Fruit fly (Drosophila melanogaster) whole organism, embryonic: ENCODE measurements around the gene CG7497.
A peak's percentile ranks its signal among the peaks of the same experiment; 100 is the strongest.

ENCODE experiments used
- CG10267 ChIP-seq: fragments of 200-800 bp; sonication (Bioruptor generic); optimal IDR thresholded peaks from 2 replicates; lab custom pipeline; 2018; ENCODE audit warnings: missing biosample characterization, mild to moderate bottlenecking, missing genetic modification characterization, moderate library complexity
- CG11695 ChIP-seq: fragments of 200-800 bp; sonication (Bioruptor generic); IDR thresholded peaks from 3 replicates; pipeline ENCODE4 v1.3.6; 2022; ENCODE audit warnings: missing biosample characterization, missing genetic modification characterization
- CG14014 ChIP-seq: fragments of 200-800 bp; sonication (Bioruptor generic); IDR thresholded peaks from 2 replicates; pipeline ENCODE4 v1.3.6; 2022; ENCODE audit warnings: missing biosample characterization, missing genetic modification characterization
- CG14710 ChIP-seq: fragments of 200-800 bp; sonication (Bioruptor generic); optimal IDR thresholded peaks from 3 replicates; lab custom pipeline; 2019; ENCODE audit warnings: missing biosample characterization, mild to moderate bottlenecking, missing genetic modification characterization, moderate library complexity
- CG17612 ChIP-seq: fragments of 200-800 bp; sonication (Bioruptor generic); IDR thresholded peaks from 2 replicates; pipeline ENCODE4 v1.3.6; 2022; ENCODE audit warnings: missing biosample characterization, missing genetic modification characterization
- CG1832 ChIP-seq: fragments of 200-800 bp; sonication (Bioruptor generic); optimal IDR thresholded peaks from 2 replicates; lab custom pipeline; 2017; ENCODE audit warnings: missing biosample characterization, mild to moderate bottlenecking, missing genetic modification characterization, inconsistent platforms
- CG18764 ChIP-seq: fragments of 200-800 bp; sonication (Bioruptor generic); optimal IDR thresholded peaks from 3 replicates; lab custom pipeline; 2016; ENCODE audit warnings: missing biosample characterization, missing genetic modification characterization
- CG2116 ChIP-seq: fragments of 200-800 bp; sonication (Bioruptor generic); optimal IDR thresholded peaks from 3 replicates; lab custom pipeline; 2018; ENCODE audit warnings: missing biosample characterization, mild to moderate bottlenecking, missing genetic modification characterization
- CG2129 ChIP-seq: fragments of 200-800 bp; sonication (Bioruptor generic); IDR thresholded peaks from 2 replicates; pipeline ENCODE4 v1.3.6; 2022; ENCODE audit warnings: missing biosample characterization, missing genetic modification characterization; ENCODE audit not compliant: partially characterized antibody
- CG2678 ChIP-seq: fragments of 200-800 bp; sonication (Bioruptor generic); optimal IDR thresholded peaks from 3 replicates; lab custom pipeline; 2019; ENCODE audit warnings: missing biosample characterization, mild to moderate bottlenecking, missing genetic modification characterization, moderate library complexity
- CG2712 ChIP-seq: fragments of 200-800 bp; optimal IDR thresholded peaks from 3 replicates; lab custom pipeline; 2019; ENCODE audit warnings: missing biosample characterization, mild to moderate bottlenecking, missing genetic modification characterization, moderate library complexity
- CG3163 ChIP-seq: fragments of 200-800 bp; sonication (Bioruptor generic); optimal IDR thresholded peaks from 3 replicates; lab custom pipeline; 2016; ENCODE audit warnings: missing biosample characterization, missing genetic modification characterization
- CG33557 ChIP-seq: fragments of 200-800 bp; sonication (Bioruptor generic); optimal IDR thresholded peaks from 2 replicates; lab custom pipeline; 2019; ENCODE audit warnings: missing biosample characterization, mild to moderate bottlenecking, missing genetic modification characterization, moderate library complexity
- CG4282 ChIP-seq: fragments of 200-800 bp; sonication (Bioruptor generic); optimal IDR thresholded peaks from 2 replicates; lab custom pipeline; 2016; ENCODE audit warnings: missing biosample characterization, missing genetic modification characterization
- CG4328 ChIP-seq: fragments of 200-800 bp; sonication (Bioruptor generic); optimal IDR thresholded peaks from 3 replicates; lab custom pipeline; 2017; ENCODE audit warnings: missing biosample characterization, missing genetic modification reagents, missing genetic modification characterization
- CG7357 ChIP-seq: fragments of 200-800 bp; sonication (Bioruptor generic); IDR thresholded peaks from 3 replicates; pipeline ENCODE4 v1.3.6; 2022; ENCODE audit warnings: missing biosample characterization, missing genetic modification characterization
- CG8359 ChIP-seq: fragments of 200-800 bp; sonication (Bioruptor generic); optimal IDR thresholded peaks from 2 replicates; lab custom pipeline; 2017; ENCODE audit warnings: missing biosample characterization, mild to moderate bottlenecking, missing genetic modification characterization, borderline replicate concordance
- Camta ChIP-seq: fragments of 200-800 bp; sonication (Bioruptor generic); optimal IDR thresholded peaks from 2 replicates; lab custom pipeline; 2016; ENCODE audit warnings: missing biosample characterization, missing genetic modification characterization
- D19A ChIP-seq: fragments of 200-800 bp; optimal IDR thresholded peaks from 3 replicates; lab custom pipeline; 2019; ENCODE audit warnings: missing biosample characterization, mild to moderate bottlenecking, missing genetic modification characterization, moderate library complexity
- D19B ChIP-seq: fragments of 200-800 bp; sonication (Bioruptor generic); optimal IDR thresholded peaks from 2 replicates; lab custom pipeline; 2017; ENCODE audit warnings: missing biosample characterization, mild to moderate bottlenecking, missing genetic modification characterization
- H15 ChIP-seq: fragments of 200-800 bp; sonication (Bioruptor generic); IDR thresholded peaks from 3 replicates; pipeline ENCODE4 v1.3.6; 2022; ENCODE audit warnings: missing biosample characterization, missing genetic modification characterization
- HLH4C ChIP-seq: fragments of 200-800 bp; sonication (Bioruptor generic); IDR thresholded peaks from 3 replicates; pipeline ENCODE4 v1.3.6; 2022; ENCODE audit warnings: missing biosample characterization, missing genetic modification characterization; ENCODE audit not compliant: partially characterized antibody
- HLHmδ ChIP-seq: fragments of 200-800 bp; sonication (Bioruptor generic); optimal IDR thresholded peaks from 2 replicates; lab custom pipeline; 2018; ENCODE audit warnings: missing biosample characterization, mild to moderate bottlenecking, missing genetic modification characterization, moderate library complexity
- Lhr ChIP-seq: fragments of 200-800 bp; sonication (Bioruptor generic); optimal IDR thresholded peaks from 3 replicates; lab custom pipeline; 2017; ENCODE audit warnings: mild to moderate bottlenecking, missing biosample characterization, missing genetic modification reagents, missing genetic modification characterization
- Lpt ChIP-seq: fragments of >200 bp; optimal IDR thresholded peaks from 2 replicates; lab custom pipeline; 2018; ENCODE audit warnings: missing biosample characterization, missing genetic modification characterization
- NC2α ChIP-seq: fragments of 200-800 bp; sonication (Bioruptor generic); optimal IDR thresholded peaks from 2 replicates; lab custom pipeline; 2016; ENCODE audit warnings: missing biosample characterization, missing genetic modification characterization
- Nf-YC ChIP-seq: fragments of 200-800 bp; optimal IDR thresholded peaks from 3 replicates; lab custom pipeline; 2019; ENCODE audit warnings: missing biosample characterization, mild to moderate bottlenecking, missing genetic modification characterization, moderate library complexity
- Sox102F ChIP-seq: fragments of 200-800 bp; sonication (Bioruptor generic); optimal IDR thresholded peaks from 2 replicates; lab custom pipeline; 2018; ENCODE audit warnings: missing biosample characterization, mild to moderate bottlenecking, missing genetic modification characterization, moderate library complexity
- abd-A ChIP-seq: fragments of 200-800 bp; sonication (Bioruptor generic); optimal IDR thresholded peaks from 3 replicates; lab custom pipeline; 2019; ENCODE audit warnings: missing biosample characterization, mild to moderate bottlenecking, missing genetic modification characterization, moderate library complexity
- al ChIP-seq: fragments of 200-800 bp; sonication (Bioruptor generic); IDR thresholded peaks from 2 replicates; pipeline ENCODE4 v1.3.6; 2022; ENCODE audit warnings: missing biosample characterization, missing genetic modification characterization
- ap ChIP-seq: fragments of 200-800 bp; sonication (Bioruptor generic); IDR thresholded peaks from 2 replicates; pipeline ENCODE4 v1.3.6; 2022; ENCODE audit warnings: missing biosample characterization, missing genetic modification characterization
- bab2 ChIP-seq: fragments of 200-800 bp; sonication (Bioruptor generic); optimal IDR thresholded peaks from 2 replicates; lab custom pipeline; 2016; ENCODE audit warnings: missing biosample characterization, missing genetic modification characterization
- chif ChIP-seq, 2 experiments: fragments of 200-800 bp; sonication (Bioruptor generic); optimal IDR thresholded peaks; 3 replicates each; lab custom pipeline; 2016; ENCODE audit warnings: missing biosample characterization in 2 of 2, missing genetic modification characterization in 2 of 2
- chm ChIP-seq: fragments of 200-800 bp; sonication (Bioruptor generic); IDR thresholded peaks from 2 replicates; pipeline ENCODE4 v1.3.6; 2022; ENCODE audit warnings: missing biosample characterization, missing genetic modification characterization
- disco-r ChIP-seq: fragments of 200-800 bp; sonication (Bioruptor generic); optimal IDR thresholded peaks from 2 replicates; lab custom pipeline; 2016; ENCODE audit warnings: missing biosample characterization, missing genetic modification characterization
- dmrt11E ChIP-seq: fragments of 200-800 bp; sonication (Bioruptor generic); optimal IDR thresholded peaks from 3 replicates; lab custom pipeline; 2018; ENCODE audit warnings: missing biosample characterization, mild to moderate bottlenecking, missing genetic modification characterization, moderate library complexity
- fru ChIP-seq: fragments of >200 bp; optimal IDR thresholded peaks from 2 replicates; lab custom pipeline; 2017
- hth ChIP-seq: fragments of >200 bp; optimal IDR thresholded peaks from 2 replicates; lab custom pipeline; 2017; ENCODE audit warnings: inconsistent platforms
- insv ChIP-seq, 2 experiments: fragments of 200-800 bp; sonication (Bioruptor generic); optimal IDR thresholded peaks; 3 replicates each; lab custom pipeline; 2016 to 2018; ENCODE audit warnings: missing biosample characterization in 2 of 2, missing genetic modification characterization in 2 of 2
- knrl ChIP-seq: fragments of 200-800 bp; sonication (Bioruptor generic); IDR thresholded peaks from 3 replicates; pipeline ENCODE4 v1.3.6; 2022; ENCODE audit warnings: missing biosample characterization, missing genetic modification characterization; ENCODE audit not compliant: partially characterized antibody
- lilli ChIP-seq: fragments of 200-800 bp; sonication (Bioruptor generic); optimal IDR thresholded peaks from 3 replicates; lab custom pipeline; 2016; ENCODE audit warnings: missing biosample characterization, missing genetic modification characterization
- nau ChIP-seq: fragments of 200-800 bp; sonication (Bioruptor generic); optimal IDR thresholded peaks from 3 replicates; lab custom pipeline; 2017; ENCODE audit warnings: missing biosample characterization, mild to moderate bottlenecking, missing genetic modification characterization, missing genetic modification reagents
- onecut ChIP-seq: fragments of 200-800 bp; sonication (Bioruptor generic); IDR thresholded peaks from 2 replicates; pipeline ENCODE4 v1.3.6; 2022; ENCODE audit warnings: missing biosample characterization, missing genetic modification characterization
- pan ChIP-seq, 4 experiments: fragments of >200 bp in 3 of 4; fragments of 200-800 bp in 1 of 4; sonication (Bioruptor generic) in 1 of 4; optimal IDR thresholded peaks in 3 of 4; IDR thresholded peaks in 1 of 4; 2 replicates each; pipeline versions ENCODE4 v1.3.6 to Lab custom; 2017 to 2022; ENCODE audit warnings: missing biosample characterization in 2 of 4, missing genetic modification characterization in 2 of 4, mixed read lengths in 1 of 4
- sens-2 ChIP-seq: fragments of 200-800 bp; sonication (Bioruptor generic); IDR thresholded peaks from 2 replicates; pipeline ENCODE4 v1.3.6; 2022; ENCODE audit warnings: missing biosample characterization, missing genetic modification characterization
- seq ChIP-seq: fragments of 200-800 bp; sonication (Bioruptor generic); IDR thresholded peaks from 2 replicates; pipeline ENCODE4 v1.3.6; 2022; ENCODE audit warnings: missing biosample characterization, missing genetic modification characterization
- slbo ChIP-seq: fragments of 200-800 bp; sonication (Bioruptor generic); IDR thresholded peaks from 2 replicates; pipeline ENCODE4 v1.3.6; 2022; ENCODE audit warnings: missing biosample characterization, missing genetic modification characterization
- sob ChIP-seq: fragments of 200-800 bp; sonication (Bioruptor generic); IDR thresholded peaks from 2 replicates; pipeline ENCODE4 v1.3.6; 2022; ENCODE audit warnings: missing biosample characterization, missing genetic modification characterization
- twi ChIP-seq: fragments of 200-800 bp; optimal IDR thresholded peaks from 2 replicates; lab custom pipeline; 2019; ENCODE audit warnings: missing biosample characterization, mild to moderate bottlenecking, missing genetic modification characterization, moderate library complexity
- unc-4 ChIP-seq: fragments of 200-800 bp; sonication (Bioruptor generic); IDR thresholded peaks from 2 replicates; pipeline ENCODE4 v1.3.6; 2022; ENCODE audit warnings: missing biosample characterization, missing genetic modification characterization; ENCODE audit not compliant: partially characterized antibody

CG7497 gene

DNA sequence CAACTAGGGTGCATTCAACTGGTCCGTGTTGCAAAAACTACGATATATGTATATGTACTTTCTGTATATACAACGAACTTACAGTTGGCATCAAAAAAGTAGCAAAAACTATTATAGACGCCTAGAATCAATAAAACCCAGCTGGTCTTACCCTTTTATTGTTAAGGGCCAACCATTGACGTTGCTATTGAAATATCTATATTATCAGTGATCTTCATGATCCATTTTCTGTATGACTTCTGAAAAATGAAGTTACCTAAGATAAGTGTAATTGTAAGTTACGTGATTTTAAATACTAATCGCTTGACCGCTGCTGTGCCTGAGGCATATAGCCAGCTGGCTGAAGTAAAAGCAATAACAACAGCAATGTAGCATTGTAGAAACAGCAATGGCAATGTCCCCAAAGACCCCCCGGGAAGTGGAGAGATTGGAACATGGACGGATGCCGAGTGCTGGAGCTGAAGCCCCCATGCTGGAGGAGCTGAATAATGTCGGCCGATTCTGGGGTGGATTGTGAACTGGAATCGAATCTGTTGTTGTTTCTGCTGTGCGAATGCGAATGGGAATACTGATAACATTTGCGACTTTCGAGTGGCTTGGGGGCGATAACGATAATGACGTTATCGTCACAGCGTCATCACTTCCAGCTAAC, 24.6 kb downstream of the CG7497 start (continued):
- TF ChIP-seq Camta (GFP tag; lab: Kevin White, UChicago) (peak; percentile 32), CG2712 (tag; lab: Kevin White, UChicago) (peak; percentile 49), CG3163 (GFP tag; lab: Kevin White, UChicago) (no peak), Lhr (GFP tag; lab: Kevin White, UChicago) (no peak), CG17612 (GFP tag; lab: Robert Waterston, UW) (no peak), Sox102F (GFP tag; lab: Kevin White, UChicago) (peak; percentile 61), CG14710 (no peak), sob (0 out of 2 replicates have a peak, but pooled peaks have one; percentile 28), CG10267 (tag; lab: Kevin White, UChicago) (peak; percentile 27), lilli (peak; percentile 43), sens-2 (GFP tag; lab: Robert Waterston, UW) (peak; percentile 38; the same call in 1 of the 2 replicates), unc-4 (GFP tag; lab: Robert Waterston, UW) (no peak), dmrt11E (tag; lab: Kevin White, UChicago) (peak; percentile 45), hth (lab: Kevin White, UChicago) (no peak), CG2678 (tag; lab: Kevin White, UChicago) (peak; percentile 62), al (no peak), CG18764 (no peak), HLH4C (GFP tag; lab: Robert Waterston, UW) (no peak), CG2129 (GFP tag; lab: Robert Waterston, UW) (no peak), twi (tag; lab: Kevin White, UChicago) (no peak), seq (GFP tag; lab: Robert Waterston, UW) (peak; percentile 46; the same call in 1 of the 2 replicates), chif (GFP tag; optimal IDR thresholded peaks at IDR 0.05; lab: Kevin White, UChicago) (peak; percentile 30 to 62), chm (GFP tag; lab: Robert Waterston, UW) (no peak; the same call in 1 of the 2 replicates), knrl (GFP tag; lab: Robert Waterston, UW) (no peak), D19B (GFP tag; lab: Kevin White, UChicago) (peak; percentile 24), abd-A (no peak), CG7357 (no peak), CG2116 (no peak), H15 (GFP tag; lab: Robert Waterston, UW) (no peak), slbo (peak; percentile 43; the same call in 1 of the 2 replicates), CG4328 (GFP tag; lab: Kevin White, UChicago) (no peak), pan (optimal IDR thresholded peaks at IDR 0.05; lab: Kevin White, UChicago) (no peak), pan (GFP tag; optimal IDR thresholded peaks at IDR 0.05 in 1 of 2, IDR thresholded peaks at IDR 0.05 in 1 of 2) (peak in 1 of 2 experiments; percentile 40), ap (no peak), CG11695 (0 out of 3 replicates have a peak, but pooled peaks have one; percentile 42), HLHmδ (GFP tag; lab: Kevin White, UChicago) (no peak), fru (no peak), NC2α (GFP tag; lab: Kevin White, UChicago) (no peak), insv (GFP tag; optimal IDR thresholded peaks at IDR 0.05; lab: Kevin White, UChicago) (no peak), CG1832 (no peak), Lpt (GFP tag; lab: Kevin White, UChicago) (no peak), bab2 (GFP tag; lab: Kevin White, UChicago) (peak; percentile 11), Nf-YC (tag; lab: Kevin White, UChicago) (no peak), CG14014 (no peak), nau (no peak), D19A (peak; percentile 56), CG33557 (no peak), CG8359 (GFP tag; lab: Kevin White, UChicago) (peak; percentile 29), CG4282 (no peak), onecut (no peak), disco-r (no peak)
